Comparison of ENCODE assay signal across 4 worm cellular contexts in genomic region chrV:617917-618316, ce11.
A peak's percentile ranks its signal among the peaks of the same experiment; 100 is the strongest.
TF ChIP-seq lines count a peak whose summit lies in the region.

No protein-coding gene starts in this region.

TF ChIP-seq in whole organism, L1 larva, 84 proteins besides CTCF, POLR2A, EP300 and RAD21 (continues in another document):
- TF ChIP-seq hpl-2 (GFP tag; optimal IDR thresholded peaks at IDR 0.05; lab: Kevin White, UChicago): no peak
- TF ChIP-seq egl-27 (tag; optimal IDR thresholded peaks at IDR 0.05; lab: Kevin White, UChicago): no peak
- no peak for TF ChIP-seq pax-3 (tag; optimal IDR thresholded peaks at IDR 0.05; lab: Kevin White, UChicago)
- TF ChIP-seq ceh-88 (GFP tag; IDR thresholded peaks at IDR 0.05; lab: Robert Waterston, UW): no peak
- TF ChIP-seq hlh-4 (tag; optimal IDR thresholded peaks at IDR 0.05; lab: Kevin White, UChicago): peak; percentile 97
- no peak for TF ChIP-seq C16A3.4 (tag; optimal IDR thresholded peaks at IDR 0.05; lab: Kevin White, UChicago)
- no peak for TF ChIP-seq mdl-1 (tag; optimal IDR thresholded peaks at IDR 0.05; lab: Kevin White, UChicago)
- TF ChIP-seq sup-37 (GFP tag; optimal IDR thresholded peaks at IDR 0.05; lab: Kevin White, UChicago): no peak
- TF ChIP-seq unc-86 (tag; optimal IDR thresholded peaks at IDR 0.05; lab: Kevin White, UChicago): peak; percentile 34
- no peak for TF ChIP-seq tbx-2 (tag; optimal IDR thresholded peaks at IDR 0.05; lab: Kevin White, UChicago)
- TF ChIP-seq zip-4 (GFP tag; optimal IDR thresholded peaks at IDR 0.05; lab: Kevin White, UChicago): no peak
- TF ChIP-seq grh-1 (GFP tag; IDR thresholded peaks at IDR 0.05; lab: Robert Waterston, UW): no peak
- TF ChIP-seq mab-9 (GFP tag; IDR thresholded peaks at IDR 0.05; lab: Robert Waterston, UW): no peak
- TF ChIP-seq lin-39 (tag; optimal IDR thresholded peaks at IDR 0.05; lab: Kevin White, UChicago): no peak
- peak; percentile 28 for TF ChIP-seq swsn-7 (tag; optimal IDR thresholded peaks at IDR 0.05; lab: Kevin White, UChicago)
- no peak for TF ChIP-seq lin-13 (GFP tag; optimal IDR thresholded peaks at IDR 0.05; lab: Kevin White, UChicago)
- TF ChIP-seq efl-3 (GFP tag; optimal IDR thresholded peaks at IDR 0.05; lab: Kevin White, UChicago): no peak
- peak in 1 of 2 experiments; percentile 38 for TF ChIP-seq lsy-2 (tag; optimal IDR thresholded peaks at IDR 0.05; lab: Kevin White, UChicago)
- TF ChIP-seq fkh-8 (tag; optimal IDR thresholded peaks at IDR 0.05; lab: Kevin White, UChicago): peak; percentile 93
- TF ChIP-seq ztf-4 (tag; optimal IDR thresholded peaks at IDR 0.05; lab: Kevin White, UChicago): no peak
- TF ChIP-seq lin-15B (tag; optimal IDR thresholded peaks at IDR 0.05; lab: Kevin White, UChicago): no peak
- TF ChIP-seq nhr-20 (tag; optimal IDR thresholded peaks at IDR 0.05; lab: Kevin White, UChicago): peak; percentile 44
- no peak for TF ChIP-seq mep-1 (tag; optimal IDR thresholded peaks at IDR 0.05; lab: Kevin White, UChicago)
- TF ChIP-seq nhr-47 (tag; optimal IDR thresholded peaks at IDR 0.05; lab: Kevin White, UChicago): peak; percentile 77

TF ChIP-seq in whole organism, L2 larva, 48 proteins besides CTCF, POLR2A, EP300 and RAD21:
- TF ChIP-seq C34F6.9 (tag; optimal IDR thresholded peaks at IDR 0.05; lab: Kevin White, UChicago): peak; percentile 5
- no peak for TF ChIP-seq zag-1 (tag; optimal IDR thresholded peaks at IDR 0.05; lab: Kevin White, UChicago)
- TF ChIP-seq lsy-2 (tag; optimal IDR thresholded peaks at IDR 0.05; lab: Kevin White, UChicago): peak in 1 of 2 experiments; percentile 29
- peak; percentile 15 for TF ChIP-seq sma-9 (GFP tag; optimal IDR thresholded peaks at IDR 0.05; lab: Kevin White, UChicago)
- TF ChIP-seq sma-9 (tag; optimal IDR thresholded peaks at IDR 0.05; lab: Kevin White, UChicago): no peak
- TF ChIP-seq lin-13 (GFP tag; optimal IDR thresholded peaks at IDR 0.05; lab: Kevin White, UChicago): no peak
- no peak for TF ChIP-seq peb-1 (tag; optimal IDR thresholded peaks at IDR 0.05; lab: Kevin White, UChicago)
- TF ChIP-seq dmd-4 (tag; optimal IDR thresholded peaks at IDR 0.05; lab: Kevin White, UChicago): no peak
- TF ChIP-seq gmeb-1 (tag; optimal IDR thresholded peaks at IDR 0.05; lab: Kevin White, UChicago): no peak
- TF ChIP-seq unc-39 (tag; optimal IDR thresholded peaks at IDR 0.05; lab: Kevin White, UChicago): no peak
TF ChIP-seq in whole organism, L2 larva: peak in this region for 3.

TF ChIP-seq in whole organism, L3 larva, 47 proteins besides CTCF, POLR2A, EP300 and RAD21:
- TF ChIP-seq tbx-2 (tag; optimal IDR thresholded peaks at IDR 0.05; lab: Kevin White, UChicago) (no peak), ztf-11 (tag; optimal IDR thresholded peaks at IDR 0.05; lab: Kevin White, UChicago) (no peak), nhr-11 (tag; optimal IDR thresholded peaks at IDR 0.05; lab: Kevin White, UChicago) (peak; percentile 38)

TF ChIP-seq in whole organism, L4 larva, 104 proteins besides CTCF, POLR2A, EP300 and RAD21:
- TF ChIP-seq jun-1 (tag; optimal IDR thresholded peaks at IDR 0.05; lab: Kevin White, UChicago) (no peak), nhr-11 (tag; optimal IDR thresholded peaks at IDR 0.05; lab: Kevin White, UChicago) (peak; percentile 12), cey-2 (tag; optimal IDR thresholded peaks at IDR 0.05; lab: Kevin White, UChicago; ENCODE audit: borderline replicate concordance, insufficient read depth) (no peak), vab-7 (GFP tag; IDR thresholded peaks at IDR 0.05; lab: Robert Waterston, UW) (no peak)
TF ChIP-seq in whole organism, L4 larva: peak in this region for 1.

Comparison
In these comparisons a context has a peak if more than half of its experiments do, and no peak if none do; other contexts are left out.
1. Of the 29 proteins assayed by ChIP-seq in both whole organism, L4 larva and whole organism, L1 larva: peak only in whole organism, L4 larva: none; only in whole organism, L1 larva: none; in both: nhr-11; in neither: 27; mixed calls (peak in some experiments, not most) for 1.